Worm (Caenorhabditis elegans) whole organism, L1 larva: ENCODE measurements around the gene vab-1.

ENCODE experiments used
- C16A3.4 ChIP-seq: fragments of 150-350 bp; optimal IDR thresholded peaks from 2 replicates; lab custom pipeline; 2014; ENCODE audit warnings: missing biosample characterization, missing genetic modification characterization
- F16B12.6 ChIP-seq: fragments of 150-350 bp; optimal IDR thresholded peaks from 2 replicates; lab custom pipeline; 2014; ENCODE audit warnings: missing biosample characterization, missing genetic modification characterization
- aha-1 ChIP-seq: fragments of 150-350 bp; optimal IDR thresholded peaks from 2 replicates; lab custom pipeline; 2014; ENCODE audit warnings: missing biosample characterization, missing genetic modification characterization
- alr-1 ChIP-seq: fragments of 200-800 bp; sonication (Bioruptor generic); optimal IDR thresholded peaks from 2 replicates; lab custom pipeline; 2018; ENCODE audit warnings: borderline replicate concordance, mild to moderate bottlenecking, missing genetic modification characterization, missing compliant biosample characterization
- ama-1 ChIP-seq: fragments of 150-350 bp; optimal IDR thresholded peaks from 2 replicates; lab custom pipeline; 2014
- blmp-1 ChIP-seq: fragments of 150-350 bp; optimal IDR thresholded peaks from 2 replicates; lab custom pipeline; 2014; ENCODE audit warnings: missing biosample characterization, missing genetic modification characterization
- ceh-63 ChIP-seq: fragments of 200-800 bp; sonication (Bioruptor generic); optimal IDR thresholded peaks from 2 replicates; lab custom pipeline; 2018; ENCODE audit warnings: mild to moderate bottlenecking, missing genetic modification characterization, missing compliant biosample characterization
- dpl-1 ChIP-seq, 3 experiments: fragments of 150-350 bp in 2 of 3; sonication (generic microtip) in 1 of 3; optimal IDR thresholded peaks; 2 replicates each; lab custom pipeline; 2014 to 2017; ENCODE audit warnings: missing biosample characterization in 3 of 3, missing genetic modification characterization in 3 of 3, missing genetic modification reagents in 3 of 3
- efl-1 ChIP-seq, 4 experiments: fragments of 150-350 bp; optimal IDR thresholded peaks in 3 of 4; peaks in 1 of 4; 1 replicate in 1 of 4; 2 replicates in 3 of 4; lab custom pipeline; 2014; ENCODE audit warnings: missing biosample characterization in 2 of 4, missing genetic modification characterization in 2 of 4, missing genetic modification reagents in 2 of 4
- efl-3 ChIP-seq: fragments of 200-800 bp; sonication (Bioruptor generic); optimal IDR thresholded peaks from 2 replicates; lab custom pipeline; 2018; ENCODE audit warnings: mild to moderate bottlenecking, missing genetic modification characterization, missing compliant biosample characterization
- egl-27 ChIP-seq, 2 experiments: fragments of 150-350 bp in 1 of 2; sonication (generic microtip); optimal IDR thresholded peaks; 3 replicates each; lab custom pipeline; 2017 to 2018; ENCODE audit warnings: missing biosample characterization in 2 of 2, missing genetic modification characterization in 2 of 2, missing genetic modification reagents in 2 of 2
- elt-2 ChIP-seq: sonication (generic microtip); optimal IDR thresholded peaks from 2 replicates; lab custom pipeline; 2016; ENCODE audit warnings: missing genetic modification characterization, mild to moderate bottlenecking, inconsistent platforms, missing compliant biosample characterization, missing genetic modification reagents
- elt-3 ChIP-seq, 6 experiments: fragments of 150-350 bp in 1 of 6; sonication (generic microtip); optimal IDR thresholded peaks; 2 replicates each; lab custom pipeline; 2017 to 2018; ENCODE audit warnings: missing biosample characterization in 6 of 6, missing genetic modification characterization in 6 of 6, inconsistent platforms in 1 of 6
- ets-5 ChIP-seq: fragments of 200-800 bp; sonication (Bioruptor generic); IDR thresholded peaks from 2 replicates; pipeline ENCODE4 v1.3.6; 2022; ENCODE audit warnings: missing genetic modification characterization, missing compliant biosample characterization
- fkh-8 ChIP-seq: sonication (generic microtip); optimal IDR thresholded peaks from 2 replicates; lab custom pipeline; 2016; ENCODE audit warnings: mild to moderate bottlenecking, missing genetic modification characterization, missing compliant biosample characterization
- fos-1 ChIP-seq: fragments of 150-350 bp; optimal IDR thresholded peaks from 2 replicates; lab custom pipeline; 2014; ENCODE audit warnings: missing biosample characterization, missing genetic modification characterization
- grh-1 ChIP-seq: fragments of 200-800 bp; sonication (Bioruptor generic); IDR thresholded peaks from 2 replicates; pipeline ENCODE4 v1.3.6; 2022; ENCODE audit warnings: missing genetic modification reagents, missing genetic modification characterization, missing compliant biosample characterization
- hlh-17 ChIP-seq: fragments of 200-800 bp; sonication (Bioruptor generic); optimal IDR thresholded peaks from 2 replicates; lab custom pipeline; 2018; ENCODE audit warnings: missing genetic modification characterization, mild to moderate bottlenecking, missing compliant biosample characterization, moderate library complexity, borderline replicate concordance
- hlh-4 ChIP-seq: sonication (generic microtip); optimal IDR thresholded peaks from 2 replicates; lab custom pipeline; 2016; ENCODE audit warnings: mild to moderate bottlenecking, missing genetic modification characterization, missing compliant biosample characterization
- irx-1 ChIP-seq: sonication (generic microtip); optimal IDR thresholded peaks from 2 replicates; lab custom pipeline; 2016; ENCODE audit warnings: missing genetic modification characterization, missing compliant biosample characterization
- lin-14 ChIP-seq: fragments of 200-800 bp; sonication (Bioruptor generic); optimal IDR thresholded peaks from 2 replicates; lab custom pipeline; 2018; ENCODE audit warnings: mild to moderate bottlenecking, missing genetic modification characterization, moderate library complexity, missing compliant biosample characterization
- lin-39 ChIP-seq: fragments of 150-350 bp; optimal IDR thresholded peaks from 2 replicates; lab custom pipeline; 2014; ENCODE audit warnings: missing biosample characterization, missing genetic modification reagents, missing genetic modification characterization
- lsy-2 ChIP-seq, 2 experiments: fragments of 150-350 bp; optimal IDR thresholded peaks; 2 replicates each; lab custom pipeline; 2014; ENCODE audit warnings: missing biosample characterization in 2 of 2, missing genetic modification characterization in 2 of 2
- mab-9 ChIP-seq: fragments of 200-800 bp; sonication (Bioruptor generic); IDR thresholded peaks from 2 replicates; pipeline ENCODE4 v1.3.6; 2022; ENCODE audit warnings: missing genetic modification reagents, missing genetic modification characterization, missing compliant biosample characterization
- mef-2 ChIP-seq: fragments of 150-350 bp; optimal IDR thresholded peaks from 2 replicates; lab custom pipeline; 2014; ENCODE audit warnings: missing biosample characterization, missing genetic modification characterization
- nhr-11 ChIP-seq: fragments of 150-350 bp; optimal IDR thresholded peaks from 2 replicates; lab custom pipeline; 2014; ENCODE audit warnings: missing biosample characterization, missing genetic modification characterization
- nhr-12 ChIP-seq: sonication (generic microtip); optimal IDR thresholded peaks from 2 replicates; lab custom pipeline; 2017; ENCODE audit warnings: missing biosample characterization, missing genetic modification characterization
- nhr-19 ChIP-seq: fragments of 200-800 bp; sonication (Bioruptor generic); conservative IDR thresholded peaks from 2 replicates; pipeline ENCODE4 v1.3.6; 2022; ENCODE audit warnings: missing genetic modification characterization, missing compliant biosample characterization
- nhr-20 ChIP-seq: sonication (generic microtip); optimal IDR thresholded peaks from 2 replicates; lab custom pipeline; 2016; ENCODE audit warnings: mild to moderate bottlenecking, missing genetic modification characterization, missing compliant biosample characterization
- nhr-76 ChIP-seq: sonication (generic microtip); optimal IDR thresholded peaks from 2 replicates; lab custom pipeline; 2017; ENCODE audit warnings: missing biosample characterization, missing genetic modification characterization
- nhr-77 ChIP-seq: fragments of 150-350 bp; optimal IDR thresholded peaks from 2 replicates; lab custom pipeline; 2014; ENCODE audit warnings: missing biosample characterization, missing genetic modification characterization
- nhr-85 ChIP-seq: sonication (generic microtip); peaks from one replicate; lab custom pipeline; 2016; ENCODE audit warnings: missing genetic modification characterization, inconsistent platforms, missing compliant biosample characterization
- nhr-90 ChIP-seq: sonication (generic microtip); optimal IDR thresholded peaks from 2 replicates; lab custom pipeline; 2016; ENCODE audit warnings: mild to moderate bottlenecking, missing genetic modification characterization, missing compliant biosample characterization; ENCODE audit not compliant: poor library complexity
- pag-3 ChIP-seq: sonication (generic microtip); optimal IDR thresholded peaks from 2 replicates; lab custom pipeline; 2017; ENCODE audit warnings: missing genetic modification characterization, mild to moderate bottlenecking, missing compliant biosample characterization, antibody characterized with exemption, borderline replicate concordance; ENCODE audit not compliant: insufficient read depth
- skn-1 ChIP-seq: fragments of 150-350 bp; optimal IDR thresholded peaks from 2 replicates; lab custom pipeline; 2014; ENCODE audit warnings: missing biosample characterization, missing genetic modification characterization
- snpc-4 ChIP-seq: fragments of 150-350 bp; optimal IDR thresholded peaks from 2 replicates; lab custom pipeline; 2014; ENCODE audit warnings: missing biosample characterization, missing genetic modification characterization
- snu-23 ChIP-seq: sonication (generic microtip); optimal IDR thresholded peaks from 2 replicates; lab custom pipeline; 2016; ENCODE audit warnings: missing genetic modification characterization, missing compliant biosample characterization
- sox-4 ChIP-seq: sonication (generic microtip); optimal IDR thresholded peaks from 2 replicates; lab custom pipeline; 2016; ENCODE audit warnings: missing genetic modification characterization, missing compliant biosample characterization
- sup-37 ChIP-seq: fragments of 200-800 bp; sonication (Bioruptor generic); optimal IDR thresholded peaks from 2 replicates; lab custom pipeline; 2018; ENCODE audit warnings: mild to moderate bottlenecking, missing genetic modification characterization, missing compliant biosample characterization
- swsn-7 ChIP-seq: sonication (generic microtip); optimal IDR thresholded peaks from 2 replicates; lab custom pipeline; 2016; ENCODE audit warnings: missing genetic modification characterization, missing compliant biosample characterization
- tbx-2 ChIP-seq: sonication (generic microtip); optimal IDR thresholded peaks from 2 replicates; lab custom pipeline; 2016; ENCODE audit warnings: missing genetic modification characterization, missing compliant biosample characterization
- unc-130 ChIP-seq: fragments of 150-350 bp; optimal IDR thresholded peaks from 2 replicates; lab custom pipeline; 2017; ENCODE audit warnings: missing biosample characterization, missing genetic modification characterization, inconsistent platforms
- unc-30 ChIP-seq: sonication (generic microtip); optimal IDR thresholded peaks from 2 replicates; lab custom pipeline; 2017; ENCODE audit warnings: missing biosample characterization, missing genetic modification characterization
- unc-62 ChIP-seq: fragments of 150-350 bp; optimal IDR thresholded peaks from 2 replicates; lab custom pipeline; 2014; ENCODE audit warnings: missing biosample characterization, missing genetic modification reagents, missing genetic modification characterization
- unc-86 ChIP-seq: sonication (generic microtip); optimal IDR thresholded peaks from 2 replicates; lab custom pipeline; 2016; ENCODE audit warnings: missing genetic modification characterization, missing compliant biosample characterization
- zag-1 ChIP-seq: fragments of 150-350 bp; optimal IDR thresholded peaks from 2 replicates; lab custom pipeline; 2014; ENCODE audit warnings: missing biosample characterization, missing genetic modification characterization
- zip-4 ChIP-seq: fragments of 200-800 bp; sonication (Bioruptor generic); optimal IDR thresholded peaks from 2 replicates; lab custom pipeline; 2018; ENCODE audit warnings: mild to moderate bottlenecking, missing genetic modification characterization, moderate library complexity, missing compliant biosample characterization

vab-1 gene

ce11 chrII:4598815-4599214, 27.0 kb downstream of the vab-1 start:
- TF ChIP-seq grh-1 (no peak), sox-4 (tag; lab: Kevin White, UChicago) (no peak), skn-1 (no peak), unc-130 (tag; lab: Kevin White, UChicago) (no peak), aha-1 (tag; lab: Kevin White, UChicago) (no peak), elt-2 (tag; lab: Kevin White, UChicago) (peak; percentile 77), lin-14 (GFP tag; lab: Kevin White, UChicago) (peak; percentile 10), C16A3.4 (tag; lab: Kevin White, UChicago) (no peak), unc-86 (tag; lab: Kevin White, UChicago) (no peak), efl-1 (optimal IDR thresholded peaks at IDR 0.05; lab: Kevin White, UChicago) (no peak), efl-1 (GFP tag; optimal IDR thresholded peaks at IDR 0.05 in 1 of 2; lab: Kevin White, UChicago) (peak in 1 of 2 experiments; percentile 7), swsn-7 (tag; lab: Kevin White, UChicago) (no peak), nhr-20 (tag; lab: Kevin White, UChicago) (no peak), irx-1 (tag; lab: Kevin White, UChicago) (no peak), unc-62 (no peak), unc-30 (tag; lab: Kevin White, UChicago) (no peak)

- TF ChIP-seq fkh-8 (tag; lab: Kevin White, UChicago) (peak; percentile 20), pag-3 (no peak)
These were observed 28.0 kb downstream of the vab-1 start for ce11 chrII:4599838-4600237.

ce11 chrII:4600276-4600675, 28.5 kb downstream of the vab-1 start:
- TF ChIP-seq unc-30 (tag; lab: Kevin White, UChicago) (no peak), skn-1 (no peak), egl-27 (tag; optimal IDR thresholded peaks at IDR 0.05; lab: Kevin White, UChicago) (no peak), hlh-17 (no peak), blmp-1 (tag; lab: Kevin White, UChicago) (peak; percentile 82), zag-1 (tag; lab: Kevin White, UChicago) (no peak), mab-9 (GFP tag; lab: Robert Waterston, UW) (no peak), F16B12.6 (tag; lab: Kevin White, UChicago) (no peak), irx-1 (tag; lab: Kevin White, UChicago) (no peak), ets-5 (no peak), tbx-2 (tag; lab: Kevin White, UChicago) (no peak), ceh-63 (no peak), nhr-85 (peak; percentile 25), snu-23 (GFP tag; lab: Kevin White, UChicago) (peak; percentile 2), sup-37 (GFP tag; lab: Kevin White, UChicago) (no peak), fos-1 (tag; lab: Kevin White, UChicago) (no peak), lin-39 (tag; lab: Kevin White, UChicago) (no peak), lin-14 (GFP tag; lab: Kevin White, UChicago) (peak; percentile 14), nhr-77 (tag; lab: Kevin White, UChicago) (no peak), nhr-12 (tag; lab: Kevin White, UChicago) (no peak), ama-1 (lab: Kevin White, UChicago) (no peak)

ce11 chrII:4600818-4601217, 29.0 kb downstream of the vab-1 start:
- TF ChIP-seq zip-4: no peak
- TF ChIP-seq efl-1 (optimal IDR thresholded peaks at IDR 0.05; lab: Kevin White, UChicago): no peak
- TF ChIP-seq efl-1 (GFP tag; optimal IDR thresholded peaks at IDR 0.05 in 1 of 2; lab: Kevin White, UChicago): peak in 1 of 2 experiments; percentile 11
- no peak for TF ChIP-seq nhr-76 (tag; lab: Kevin White, UChicago)

ce11 chrII:4601256-4601655, 29.5 kb downstream of the vab-1 start, which contains the start of gene ipla-1:
ipla-1 (minus strand) TSS chrII:4601356.
- no peak for TF ChIP-seq efl-3 (GFP tag; lab: Kevin White, UChicago)
- TF ChIP-seq nhr-19 (GFP tag; lab: Robert Waterston, UW): no peak
- no peak for TF ChIP-seq tbx-2 (tag; lab: Kevin White, UChicago)
- no peak for TF ChIP-seq elt-3 (tag; optimal IDR thresholded peaks at IDR 0.05; lab: Kevin White, UChicago)
- no peak for TF ChIP-seq snpc-4 (tag; lab: Kevin White, UChicago)
- no peak for TF ChIP-seq fos-1 (tag; lab: Kevin White, UChicago)
- TF ChIP-seq sox-4 (tag; lab: Kevin White, UChicago): no peak
- TF ChIP-seq mef-2: no peak
- no peak for TF ChIP-seq nhr-11 (tag; lab: Kevin White, UChicago)
- no peak for TF ChIP-seq lsy-2 (tag; optimal IDR thresholded peaks at IDR 0.05; lab: Kevin White, UChicago)
- no peak for TF ChIP-seq alr-1 (tag; lab: Kevin White, UChicago)
- no peak for TF ChIP-seq hlh-4
- TF ChIP-seq unc-62: no peak
- no peak for TF ChIP-seq nhr-90 (tag; lab: Kevin White, UChicago)
- no peak for TF ChIP-seq dpl-1 (GFP tag; optimal IDR thresholded peaks at IDR 0.05; lab: Kevin White, UChicago)
